Fruit fly (Drosophila melanogaster) whole organism, embryonic: ENCODE measurements around the gene CG17230.

ENCODE experiments used
- Atf6 ChIP-seq: fragments of 200-800 bp; sonication (Bioruptor generic); IDR thresholded peaks from 2 replicates; pipeline ENCODE4 v1.3.6; 2022; ENCODE audit warnings: missing biosample characterization, missing genetic modification characterization
- CG11247 ChIP-seq: fragments of 200-800 bp; sonication (Bioruptor generic); IDR thresholded peaks from 2 replicates; pipeline ENCODE4 v1.3.6; 2022; ENCODE audit warnings: missing biosample characterization, missing genetic modification characterization
- CG11560 ChIP-seq: fragments of 200-800 bp; sonication (Bioruptor generic); IDR thresholded peaks from 3 replicates; pipeline ENCODE4 v1.3.6; 2022; ENCODE audit warnings: missing biosample characterization, missing genetic modification characterization
- CG11723 ChIP-seq: fragments of 200-800 bp; sonication (Bioruptor generic); optimal IDR thresholded peaks from 2 replicates; lab custom pipeline; 2017; ENCODE audit warnings: missing biosample characterization, mild to moderate bottlenecking, missing genetic modification characterization
- CG13287 ChIP-seq: fragments of 200-800 bp; sonication (Bioruptor generic); IDR thresholded peaks from 2 replicates; pipeline ENCODE4 v1.3.6; 2022; ENCODE audit warnings: missing biosample characterization, missing genetic modification characterization; ENCODE audit not compliant: partially characterized antibody
- CG13775 ChIP-seq: fragments of 200-800 bp; sonication (Bioruptor generic); optimal IDR thresholded peaks from 3 replicates; lab custom pipeline; 2017; ENCODE audit warnings: missing biosample characterization, mild to moderate bottlenecking, missing genetic modification characterization
- CG14441 ChIP-seq: fragments of 200-800 bp; sonication (Bioruptor generic); IDR thresholded peaks from 2 replicates; pipeline ENCODE4 v1.3.6; 2022; ENCODE audit warnings: missing biosample characterization, missing genetic modification characterization
- CG15073 ChIP-seq: fragments of 200-800 bp; sonication (Bioruptor generic); optimal IDR thresholded peaks from 2 replicates; lab custom pipeline; 2016; ENCODE audit warnings: missing biosample characterization, missing genetic modification characterization
- CG16779 ChIP-seq: fragments of 200-800 bp; sonication (Bioruptor generic); IDR thresholded peaks from 2 replicates; pipeline ENCODE4 v1.3.6; 2022; ENCODE audit warnings: missing biosample characterization, missing genetic modification characterization
- CG16815 ChIP-seq: fragments of 200-800 bp; sonication (Bioruptor generic); optimal IDR thresholded peaks from 3 replicates; lab custom pipeline; 2017; ENCODE audit warnings: missing biosample characterization, mild to moderate bottlenecking, missing genetic modification characterization
- CG17802 ChIP-seq: fragments of 200-800 bp; sonication (Bioruptor generic); optimal IDR thresholded peaks from 2 replicates; lab custom pipeline; 2018; ENCODE audit warnings: missing biosample characterization, mild to moderate bottlenecking, missing genetic modification characterization, moderate library complexity
- CG18262 ChIP-seq: fragments of 200-800 bp; optimal IDR thresholded peaks from 3 replicates; lab custom pipeline; 2019; ENCODE audit warnings: missing biosample characterization, mild to moderate bottlenecking, missing genetic modification characterization, moderate library complexity
- CG18599 ChIP-seq: fragments of 200-800 bp; sonication (Bioruptor generic); optimal IDR thresholded peaks from 3 replicates; lab custom pipeline; 2017; ENCODE audit warnings: missing biosample characterization, missing genetic modification characterization, mild to moderate bottlenecking, moderate library complexity, missing genetic modification reagents
- CG32772 ChIP-seq: fragments of 200-800 bp; sonication (Bioruptor generic); IDR thresholded peaks from 2 replicates; pipeline ENCODE4 v1.3.6; 2022; ENCODE audit warnings: missing biosample characterization, missing genetic modification characterization
- CG33557 ChIP-seq: fragments of 200-800 bp; sonication (Bioruptor generic); optimal IDR thresholded peaks from 2 replicates; lab custom pipeline; 2019; ENCODE audit warnings: missing biosample characterization, mild to moderate bottlenecking, missing genetic modification characterization, moderate library complexity
- CG34224 ChIP-seq: fragments of 200-800 bp; sonication (Bioruptor generic); IDR thresholded peaks from 3 replicates; pipeline ENCODE4 v1.3.6; 2022; ENCODE audit warnings: missing biosample characterization, missing genetic modification characterization; ENCODE audit not compliant: partially characterized antibody
- CG4282 ChIP-seq: fragments of 200-800 bp; sonication (Bioruptor generic); optimal IDR thresholded peaks from 2 replicates; lab custom pipeline; 2016; ENCODE audit warnings: missing biosample characterization, missing genetic modification characterization
- CG4360 ChIP-seq: fragments of 200-800 bp; sonication (Bioruptor generic); IDR thresholded peaks from 2 replicates; pipeline ENCODE4 v1.3.6; 2022; ENCODE audit warnings: missing biosample characterization, missing genetic modification characterization
- CG4730 ChIP-seq: fragments of 200-800 bp; sonication (Bioruptor generic); IDR thresholded peaks from 2 replicates; pipeline ENCODE4 v1.3.6; 2022; ENCODE audit warnings: missing biosample characterization, missing genetic modification characterization
- CG7963 ChIP-seq: fragments of 200-800 bp; sonication (Bioruptor generic); IDR thresholded peaks from 3 replicates; pipeline ENCODE4 v1.3.6; 2022; ENCODE audit warnings: missing biosample characterization, missing genetic modification characterization; ENCODE audit not compliant: partially characterized antibody
- CG8281 ChIP-seq: fragments of 200-800 bp; sonication (Bioruptor generic); optimal IDR thresholded peaks from 2 replicates; lab custom pipeline; 2018; ENCODE audit warnings: missing biosample characterization, mild to moderate bottlenecking, missing genetic modification characterization, moderate library complexity
- NK7.1 ChIP-seq: fragments of 200-800 bp; sonication (Bioruptor generic); optimal IDR thresholded peaks from 3 replicates; lab custom pipeline; 2016; ENCODE audit warnings: missing biosample characterization, missing genetic modification characterization
- Oaz ChIP-seq: fragments of 200-800 bp; sonication (Bioruptor generic); IDR thresholded peaks from 2 replicates; pipeline ENCODE4 v1.3.6; 2022; ENCODE audit warnings: missing biosample characterization, missing genetic modification characterization
- Rx ChIP-seq: fragments of 200-800 bp; sonication (Bioruptor generic); IDR thresholded peaks from 2 replicates; pipeline ENCODE4 v1.3.6; 2022; ENCODE audit warnings: missing biosample characterization, missing genetic modification characterization
- Taf1 ChIP-seq: fragments of 200-800 bp; sonication (Bioruptor generic); IDR thresholded peaks from 2 replicates; pipeline ENCODE4 v1.3.6; 2022; ENCODE audit warnings: missing biosample characterization, missing genetic modification characterization
- abd-A ChIP-seq: fragments of 200-800 bp; sonication (Bioruptor generic); optimal IDR thresholded peaks from 3 replicates; lab custom pipeline; 2019; ENCODE audit warnings: missing biosample characterization, mild to moderate bottlenecking, missing genetic modification characterization, moderate library complexity
- ase ChIP-seq: fragments of 200-800 bp; sonication (Bioruptor generic); IDR thresholded peaks from 3 replicates; pipeline ENCODE4 v1.3.6; 2022; ENCODE audit warnings: missing biosample characterization, missing genetic modification characterization
- ash1 ChIP-seq: fragments of 200-800 bp; sonication (Bioruptor generic); optimal IDR thresholded peaks from 2 replicates; lab custom pipeline; 2018; ENCODE audit warnings: missing biosample characterization, mild to moderate bottlenecking, missing genetic modification characterization
- bab2 ChIP-seq: fragments of 200-800 bp; sonication (Bioruptor generic); optimal IDR thresholded peaks from 2 replicates; lab custom pipeline; 2016; ENCODE audit warnings: missing biosample characterization, missing genetic modification characterization
- bbx ChIP-seq: fragments of 200-800 bp; sonication (Bioruptor generic); IDR thresholded peaks from 2 replicates; pipeline ENCODE4 v1.3.6; 2022; ENCODE audit warnings: missing biosample characterization, missing genetic modification characterization; ENCODE audit not compliant: partially characterized antibody
- bcd ChIP-seq: fragments of 200-800 bp; sonication (Bioruptor generic); optimal IDR thresholded peaks from 2 replicates; lab custom pipeline; 2017; ENCODE audit warnings: missing biosample characterization, mild to moderate bottlenecking, missing genetic modification characterization
- cas ChIP-seq: fragments of 200-800 bp; sonication (Bioruptor generic); IDR thresholded peaks from 2 replicates; pipeline ENCODE4 v1.3.6; 2022; ENCODE audit warnings: missing biosample characterization, missing genetic modification characterization
- cato ChIP-seq: fragments of 200-800 bp; sonication (Bioruptor generic); optimal IDR thresholded peaks from 2 replicates; lab custom pipeline; 2016; ENCODE audit warnings: missing biosample characterization, missing genetic modification characterization, borderline replicate concordance
- chif ChIP-seq, 2 experiments: fragments of 200-800 bp; sonication (Bioruptor generic); optimal IDR thresholded peaks; 3 replicates each; lab custom pipeline; 2016; ENCODE audit warnings: missing biosample characterization in 2 of 2, missing genetic modification characterization in 2 of 2
- chm ChIP-seq: fragments of 200-800 bp; sonication (Bioruptor generic); IDR thresholded peaks from 2 replicates; pipeline ENCODE4 v1.3.6; 2022; ENCODE audit warnings: missing biosample characterization, missing genetic modification characterization
- dan ChIP-seq: fragments of 200-800 bp; sonication (Bioruptor generic); IDR thresholded peaks from 2 replicates; pipeline ENCODE4 v1.3.6; 2022; ENCODE audit warnings: missing biosample characterization, missing genetic modification characterization
- hbn ChIP-seq: fragments of 200-800 bp; sonication (Bioruptor generic); IDR thresholded peaks from 2 replicates; pipeline ENCODE4 v1.3.6; 2022; ENCODE audit warnings: missing biosample characterization, missing genetic modification characterization; ENCODE audit not compliant: partially characterized antibody
- hkb ChIP-seq, 2 experiments: fragments of 200-800 bp in 1 of 2; fragments of >200 bp in 1 of 2; sonication (Bioruptor generic) in 1 of 2; IDR thresholded peaks in 1 of 2; optimal IDR thresholded peaks in 1 of 2; 2 replicates each; pipeline versions ENCODE4 v1.3.6 to Lab custom; 2017 to 2022; ENCODE audit warnings: missing biosample characterization in 1 of 2, missing genetic modification characterization in 1 of 2
- hth ChIP-seq: fragments of >200 bp; optimal IDR thresholded peaks from 2 replicates; lab custom pipeline; 2017; ENCODE audit warnings: inconsistent platforms
- jumu ChIP-seq: fragments of 200-800 bp; sonication (Bioruptor generic); optimal IDR thresholded peaks from 3 replicates; lab custom pipeline; 2016; ENCODE audit warnings: missing biosample characterization, missing genetic modification characterization
- kay ChIP-seq: fragments of 200-800 bp; sonication (Bioruptor generic); optimal IDR thresholded peaks from 2 replicates; lab custom pipeline; 2016; ENCODE audit warnings: missing biosample characterization, missing genetic modification characterization
- lilli ChIP-seq: fragments of 200-800 bp; sonication (Bioruptor generic); optimal IDR thresholded peaks from 3 replicates; lab custom pipeline; 2016; ENCODE audit warnings: missing biosample characterization, missing genetic modification characterization
- mld ChIP-seq: fragments of 200-800 bp; sonication (Bioruptor generic); IDR thresholded peaks from 3 replicates; pipeline ENCODE4 v1.3.6; 2022; ENCODE audit warnings: missing biosample characterization, missing genetic modification characterization; ENCODE audit not compliant: partially characterized antibody
- oc ChIP-seq: fragments of 200-800 bp; sonication (Bioruptor generic); optimal IDR thresholded peaks from 2 replicates; lab custom pipeline; 2018; ENCODE audit warnings: missing biosample characterization, mild to moderate bottlenecking, missing genetic modification characterization, moderate library complexity
- psq ChIP-seq: fragments of 200-800 bp; sonication (Bioruptor generic); optimal IDR thresholded peaks from 2 replicates; lab custom pipeline; 2017; ENCODE audit warnings: missing biosample characterization, missing genetic modification characterization
- pum ChIP-seq: fragments of 200-800 bp; sonication (Bioruptor generic); optimal IDR thresholded peaks from 2 replicates; lab custom pipeline; 2016; ENCODE audit warnings: missing biosample characterization, missing genetic modification characterization
- slp2 ChIP-seq: fragments of 200-800 bp; sonication (Bioruptor generic); optimal IDR thresholded peaks from 2 replicates; lab custom pipeline; 2016; ENCODE audit warnings: missing biosample characterization, missing genetic modification characterization
- sob ChIP-seq: fragments of 200-800 bp; sonication (Bioruptor generic); IDR thresholded peaks from 2 replicates; pipeline ENCODE4 v1.3.6; 2022; ENCODE audit warnings: missing biosample characterization, missing genetic modification characterization
- vvl ChIP-seq: fragments of 200-800 bp; sonication (Bioruptor generic); IDR thresholded peaks from 2 replicates; pipeline ENCODE4 v1.3.6; 2022; ENCODE audit warnings: missing biosample characterization, missing genetic modification characterization
- yki ChIP-seq: fragments of >200 bp; optimal IDR thresholded peaks from 3 replicates; lab custom pipeline; 2018

CG17230 gene

dm6 chr3R:11454210-11454904, 16.8 kb downstream of the CG17230 start (continued):
- TF ChIP-seq CG33557 (GFP tag; lab: Kevin White, UChicago) (no peak), jumu (GFP tag; lab: Kevin White, UChicago) (no peak), CG34224 (GFP tag; lab: Robert Waterston, UW) (no peak), CG11560 (tag; lab: Robert Waterston, UW) (peak; percentile 41; the same call in 1 of the 3 replicates), hkb (optimal IDR thresholded peaks at IDR 0.05; lab: Kevin White, UChicago) (no peak), hkb (GFP tag; IDR thresholded peaks at IDR 0.05; lab: Robert Waterston, UW) (peak; percentile 40; the same call in 1 of the 2 replicates), CG18262 (tag; lab: Kevin White, UChicago) (peak; percentile 6), psq (GFP tag; lab: Kevin White, UChicago) (no peak), Atf6 (GFP tag; lab: Robert Waterston, UW) (peak; percentile 63; the same call in 1 of the 2 replicates), CG13287 (GFP tag; lab: Robert Waterston, UW) (no peak), bcd (peak; percentile 77), CG14441 (GFP tag; lab: Robert Waterston, UW) (peak; percentile 71), bab2 (GFP tag; lab: Kevin White, UChicago) (peak; percentile 19), CG11247 (GFP tag; lab: Robert Waterston, UW) (peak; percentile 50; the same call in 1 of the 2 replicates), CG32772 (no peak), CG4730 (no peak), hth (no peak), pum (GFP tag; lab: Kevin White, UChicago) (peak; percentile 29), chm (GFP tag; lab: Robert Waterston, UW) (no peak), CG4282 (GFP tag; lab: Kevin White, UChicago) (no peak), vvl (GFP tag; lab: Robert Waterston, UW) (0 out of 2 replicates have a peak, but pooled peaks have one; percentile 31), sob (GFP tag; lab: Robert Waterston, UW) (peak; percentile 59; the same call in 1 of the 2 replicates), CG17802 (tag; lab: Kevin White, UChicago) (no peak), Oaz (GFP tag; lab: Robert Waterston, UW) (peak; percentile 51; the same call in 1 of the 2 replicates), CG16779 (GFP tag; lab: Robert Waterston, UW) (no peak), CG8281 (tag; lab: Kevin White, UChicago) (no peak), oc (no peak), ash1 (GFP tag; lab: Kevin White, UChicago) (no peak), bbx (GFP tag; lab: Robert Waterston, UW) (no peak), kay (peak; percentile 55), Taf1 (no peak), CG16815 (GFP tag; lab: Kevin White, UChicago) (peak; percentile 60), ase (0 out of 3 replicates have a peak, but pooled peaks have one; percentile 46), cato (no peak), CG7963 (GFP tag; lab: Robert Waterston, UW) (no peak), cas (GFP tag; lab: Robert Waterston, UW) (no peak), NK7.1 (GFP tag; lab: Kevin White, UChicago) (peak; percentile 3), CG13775 (GFP tag; lab: Kevin White, UChicago) (peak; percentile 58), CG4360 (no peak), dan (GFP tag; lab: Robert Waterston, UW) (no peak), Rx (GFP tag; lab: Robert Waterston, UW) (no peak), slp2 (GFP tag; lab: Kevin White, UChicago) (peak; percentile 34), CG18599 (GFP tag; lab: Kevin White, UChicago) (peak; percentile 50), mld (GFP tag; lab: Robert Waterston, UW) (no peak), lilli (GFP tag; lab: Kevin White, UChicago) (peak; percentile 70), CG11723 (GFP tag; lab: Kevin White, UChicago) (no peak), yki (lab: Kevin White, UChicago) (no peak), CG15073 (no peak), hbn (GFP tag; lab: Robert Waterston, UW) (no peak), chif (GFP tag; optimal IDR thresholded peaks at IDR 0.05; lab: Kevin White, UChicago) (no peak), abd-A (tag; lab: Kevin White, UChicago) (no peak)
